Fruit fly (Drosophila melanogaster): ENCODE measurements around the gene Shab.

DNA sequence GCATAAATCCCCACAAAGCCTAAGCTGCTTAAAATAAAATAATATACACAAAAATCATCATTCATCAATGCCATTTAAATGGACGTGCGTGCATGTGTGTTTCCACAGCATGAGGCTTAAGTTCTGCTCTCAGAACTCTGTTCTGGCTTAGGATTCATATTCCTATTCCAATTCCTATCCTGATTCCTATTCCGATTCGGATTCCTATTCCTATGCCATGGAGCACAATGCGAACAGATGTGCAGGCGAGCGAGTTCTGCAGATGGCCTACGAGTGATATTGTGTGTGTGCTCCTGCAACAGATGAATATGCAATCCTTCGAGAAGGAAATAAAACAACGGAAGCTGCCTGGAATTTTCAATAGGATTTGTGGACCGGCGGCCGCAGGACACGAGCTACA, 30.4 kb upstream of the Shab start:
- no peak for TF ChIP-seq CG8478 (optimal IDR thresholded peaks at IDR 0.05)
- no peak for TF ChIP-seq CTCF (optimal IDR thresholded peaks at IDR 0.05)

Data from S2 (cell line).